Worm (Caenorhabditis elegans) whole organism, mixed stage, embryonic: ENCODE measurements around the gene gldi-9.

ENCODE experiments used
- M03D4.4 ChIP-seq: sonication (generic microtip); optimal IDR thresholded peaks from 2 replicates; lab custom pipeline; 2017; ENCODE audit warnings: mild to moderate bottlenecking, missing genetic modification characterization, missing compliant biosample characterization
- bed-3 ChIP-seq: fragments of 200-800 bp; sonication (Bioruptor generic); optimal IDR thresholded peaks from 3 replicates; lab custom pipeline; 2018; ENCODE audit warnings: mild to moderate bottlenecking, missing genetic modification characterization, moderate library complexity, missing compliant biosample characterization
- blmp-1 ChIP-seq: fragments of 150-350 bp; optimal IDR thresholded peaks from 2 replicates; lab custom pipeline; 2014; ENCODE audit warnings: missing biosample characterization, missing genetic modification characterization
- ceh-39 ChIP-seq: fragments of 150-350 bp; optimal IDR thresholded peaks from 2 replicates; lab custom pipeline; 2014; ENCODE audit warnings: missing biosample characterization, missing genetic modification characterization
- ceh-43 ChIP-seq: fragments of 200-800 bp; sonication (Bioruptor generic); optimal IDR thresholded peaks from 2 replicates; lab custom pipeline; 2018; ENCODE audit warnings: mild to moderate bottlenecking, missing genetic modification characterization, moderate library complexity, missing compliant biosample characterization
- ceh-83 ChIP-seq: fragments of 200-800 bp; sonication (Bioruptor generic); optimal IDR thresholded peaks from 2 replicates; lab custom pipeline; 2018; ENCODE audit warnings: mild to moderate bottlenecking, missing genetic modification characterization, missing compliant biosample characterization
- ces-1 ChIP-seq: fragments of 150-350 bp; optimal IDR thresholded peaks from 2 replicates; lab custom pipeline; 2014; ENCODE audit warnings: missing biosample characterization, missing genetic modification reagents, missing genetic modification characterization
- cnd-1 ChIP-seq: fragments of 200-800 bp; sonication (Bioruptor generic); optimal IDR thresholded peaks from 2 replicates; lab custom pipeline; 2018; ENCODE audit warnings: mild to moderate bottlenecking, missing genetic modification characterization, missing compliant biosample characterization
- elt-1 ChIP-seq: sonication (generic microtip); optimal IDR thresholded peaks from 2 replicates; lab custom pipeline; 2017; ENCODE audit warnings: missing genetic modification characterization, mild to moderate bottlenecking, missing compliant biosample characterization, antibody characterized with exemption, moderate library complexity, borderline replicate concordance; ENCODE audit not compliant: insufficient read depth
- elt-3 ChIP-seq: fragments of 150-350 bp; optimal IDR thresholded peaks from 2 replicates; lab custom pipeline; 2014; ENCODE audit warnings: missing biosample characterization, missing genetic modification characterization
- flh-1 ChIP-seq: fragments of 200-800 bp; sonication (Bioruptor generic); optimal IDR thresholded peaks from 2 replicates; lab custom pipeline; 2018; ENCODE audit warnings: mild to moderate bottlenecking, missing genetic modification characterization, moderate library complexity, missing compliant biosample characterization
- ham-2 ChIP-seq: fragments of 200-800 bp; sonication (Bioruptor generic); optimal IDR thresholded peaks from 2 replicates; lab custom pipeline; 2018; ENCODE audit warnings: mild to moderate bottlenecking, missing genetic modification characterization, missing compliant biosample characterization
- hlh-1 ChIP-seq: fragments of 150-350 bp; optimal IDR thresholded peaks from 2 replicates; lab custom pipeline; 2014; ENCODE audit warnings: missing biosample characterization, missing genetic modification reagents, missing genetic modification characterization
- lin-13 ChIP-seq: fragments of 150-350 bp; optimal IDR thresholded peaks from 2 replicates; lab custom pipeline; 2014; ENCODE audit warnings: missing biosample characterization, missing genetic modification characterization
- lsy-2 ChIP-seq: fragments of 150-350 bp; optimal IDR thresholded peaks from 2 replicates; lab custom pipeline; 2014; ENCODE audit warnings: missing biosample characterization, missing genetic modification characterization
- mab-5 ChIP-seq: fragments of 150-350 bp; optimal IDR thresholded peaks from 2 replicates; lab custom pipeline; 2014; ENCODE audit warnings: missing biosample characterization, missing genetic modification characterization
- mep-1 ChIP-seq: fragments of 150-350 bp; optimal IDR thresholded peaks from 2 replicates; lab custom pipeline; 2017; ENCODE audit warnings: missing biosample characterization, missing genetic modification reagents, missing genetic modification characterization, inconsistent platforms
- mls-2 ChIP-seq: sonication (generic microtip); optimal IDR thresholded peaks from 2 replicates; lab custom pipeline; 2016; ENCODE audit warnings: mild to moderate bottlenecking, missing genetic modification characterization, moderate library complexity, missing compliant biosample characterization
- nhr-12 ChIP-seq: fragments of 150-350 bp; optimal IDR thresholded peaks from 2 replicates; lab custom pipeline; 2014; ENCODE audit warnings: missing biosample characterization, missing genetic modification characterization
- nhr-2 ChIP-seq: fragments of 150-350 bp; optimal IDR thresholded peaks from 2 replicates; lab custom pipeline; 2014; ENCODE audit warnings: missing biosample characterization, missing genetic modification characterization
- nhr-237 ChIP-seq: fragments of 150-350 bp; optimal IDR thresholded peaks from 2 replicates; lab custom pipeline; 2014; ENCODE audit warnings: missing biosample characterization, missing genetic modification characterization
- nhr-28 ChIP-seq: fragments of 150-350 bp; optimal IDR thresholded peaks from 2 replicates; lab custom pipeline; 2014; ENCODE audit warnings: missing biosample characterization, missing genetic modification characterization
- nhr-76 ChIP-seq: sonication (generic microtip); optimal IDR thresholded peaks from 2 replicates; lab custom pipeline; 2017; ENCODE audit warnings: missing biosample characterization, missing genetic modification characterization
- pha-4 ChIP-seq: fragments of 150-350 bp; optimal IDR thresholded peaks from 2 replicates; lab custom pipeline; 2018; ENCODE audit warnings: missing biosample characterization, missing genetic modification reagents, missing genetic modification characterization
- sem-2 ChIP-seq: fragments of 200-800 bp; sonication (Bioruptor generic); optimal IDR thresholded peaks from 2 replicates; lab custom pipeline; 2018; ENCODE audit warnings: mild to moderate bottlenecking, missing genetic modification characterization, missing compliant biosample characterization
- snpc-4 ChIP-seq: fragments of 150-350 bp; optimal IDR thresholded peaks from 2 replicates; lab custom pipeline; 2014; ENCODE audit warnings: missing biosample characterization, missing genetic modification characterization
- tbx-8 ChIP-seq: fragments of 200-800 bp; sonication (Bioruptor generic); optimal IDR thresholded peaks from 2 replicates; lab custom pipeline; 2018; ENCODE audit warnings: mild to moderate bottlenecking, missing genetic modification characterization, moderate library complexity, missing compliant biosample characterization
- unc-120 ChIP-seq: sonication (generic microtip); optimal IDR thresholded peaks from 2 replicates; lab custom pipeline; 2017; ENCODE audit warnings: missing genetic modification characterization, missing compliant biosample characterization; ENCODE audit not compliant: poor library complexity, severe bottlenecking
- unc-39 ChIP-seq: fragments of 150-350 bp; optimal IDR thresholded peaks from 2 replicates; lab custom pipeline; 2014; ENCODE audit warnings: missing biosample characterization, missing genetic modification characterization
- unc-62 ChIP-seq: fragments of 150-350 bp; optimal IDR thresholded peaks from 2 replicates; lab custom pipeline; 2014; ENCODE audit warnings: missing biosample characterization, missing genetic modification reagents, missing genetic modification characterization
- zip-8 ChIP-seq: fragments of 150-350 bp; optimal IDR thresholded peaks from 2 replicates; lab custom pipeline; 2014; ENCODE audit warnings: missing biosample characterization, missing genetic modification characterization
- ztf-11 ChIP-seq: fragments of 150-350 bp; optimal IDR thresholded peaks from 2 replicates; lab custom pipeline; 2014; ENCODE audit warnings: missing biosample characterization, missing genetic modification characterization

Gene gldi-9

DNA sequence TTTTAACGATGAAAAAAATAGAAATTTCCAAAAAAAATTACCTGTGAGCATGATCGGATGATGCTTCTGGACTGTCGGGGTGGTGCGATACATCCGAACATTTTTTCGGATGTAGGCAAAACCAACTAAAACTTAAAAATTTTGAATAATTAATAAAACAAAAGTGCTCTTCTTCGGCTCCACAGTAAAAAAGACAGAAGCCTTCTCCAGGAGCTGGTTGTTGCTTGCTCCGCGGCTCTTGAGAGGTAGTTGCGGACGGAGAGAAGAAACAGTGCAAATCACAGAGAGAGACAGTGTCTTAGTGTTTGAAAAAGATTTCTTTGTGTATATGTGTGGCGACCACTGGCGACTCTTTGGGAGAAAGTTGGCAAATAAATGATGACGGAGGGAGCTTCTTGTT, at the start of gene gldi-9:
TSS of gene gldi-9 (minus strand) at position 101 of the 400 bp plus-strand sequence.
- TF ChIP-seq nhr-237 (tag; lab: Kevin White, UChicago) (no peak), hlh-1 (tag; lab: Kevin White, UChicago) (no peak), flh-1 (GFP tag; lab: Kevin White, UChicago) (no peak), bed-3 (GFP tag; lab: Kevin White, UChicago) (no peak), ceh-83 (no peak), ham-2 (GFP tag; lab: Kevin White, UChicago) (no peak), M03D4.4 (no peak), ces-1 (GFP tag; lab: Kevin White, UChicago) (no peak), nhr-28 (tag; lab: Kevin White, UChicago) (no peak), nhr-2 (tag; lab: Kevin White, UChicago) (no peak), snpc-4 (tag; lab: Kevin White, UChicago) (no peak), unc-39 (tag; lab: Kevin White, UChicago) (no peak), blmp-1 (tag; lab: Kevin White, UChicago) (no peak)

- TF ChIP-seq unc-62 (GFP tag; lab: Kevin White, UChicago) (no peak), tbx-8 (no peak), elt-3 (no peak), lsy-2 (tag; lab: Kevin White, UChicago) (peak; percentile 1), ceh-43 (no peak), ces-1 (GFP tag; lab: Kevin White, UChicago) (peak; percentile 66), nhr-2 (tag; lab: Kevin White, UChicago) (no peak), nhr-237 (tag; lab: Kevin White, UChicago) (peak; percentile 35), hlh-1 (tag; lab: Kevin White, UChicago) (no peak), sem-2 (GFP tag; lab: Kevin White, UChicago) (no peak), ceh-39 (tag; lab: Kevin White, UChicago) (no peak), bed-3 (GFP tag; lab: Kevin White, UChicago) (no peak)
These were observed 48.9 kb upstream of the gldi-9 start, which contains the start of gene Y71H2AM.3 for ce11 chrIII:2805084-2805483. TSS of gene Y71H2AM.3 (plus strand) at chrIII:2805430.

- TF ChIP-seq tbx-8 (no peak), nhr-12 (no peak), blmp-1 (tag; lab: Kevin White, UChicago) (no peak), zip-8 (tag; lab: Kevin White, UChicago) (no peak), M03D4.4 (no peak), flh-1 (GFP tag; lab: Kevin White, UChicago) (no peak), nhr-28 (tag; lab: Kevin White, UChicago) (no peak), lsy-2 (tag; lab: Kevin White, UChicago) (no peak), ceh-83 (no peak), nhr-76 (tag; lab: Kevin White, UChicago) (no peak), unc-39 (tag; lab: Kevin White, UChicago) (no peak), sem-2 (GFP tag; lab: Kevin White, UChicago) (no peak), mep-1 (tag; lab: Kevin White, UChicago) (no peak), unc-120 (tag; lab: Kevin White, UChicago) (no peak), elt-1 (tag; lab: Kevin White, UChicago) (no peak), nhr-2 (tag; lab: Kevin White, UChicago) (peak; percentile 49), unc-62 (GFP tag; lab: Kevin White, UChicago) (peak; percentile 17), ztf-11 (tag; lab: Kevin White, UChicago) (no peak), lin-13 (no peak), pha-4 (tag; lab: Kevin White, UChicago) (peak; percentile 34), ceh-43 (no peak), snpc-4 (tag; lab: Kevin White, UChicago) (no peak), mab-5 (tag; lab: Kevin White, UChicago) (no peak)
These were observed 48.3 kb upstream of the gldi-9 start for ce11 chrIII:2804461-2804860.

ce11 chrIII:2801800-2802515, 45.8 kb upstream of the gldi-9 start, which contains the start of the genes twk-45 and Y71H2AM.25:
TSS of gene twk-45 (minus strand) at chrIII:2801900.
TSS of gene Y71H2AM.25 (plus strand) at chrIII:2802465.
- TF ChIP-seq snpc-4 (tag; lab: Kevin White, UChicago) = no peak
- TF ChIP-seq zip-8 (tag; lab: Kevin White, UChicago) = no peak
- TF ChIP-seq sem-2 (GFP tag; lab: Kevin White, UChicago) = no peak
- TF ChIP-seq elt-3 = no peak
- no peak for TF ChIP-seq unc-62 (GFP tag; lab: Kevin White, UChicago)
- TF ChIP-seq mab-5 (tag; lab: Kevin White, UChicago) = no peak
- TF ChIP-seq lsy-2 (tag; lab: Kevin White, UChicago) = no peak
- no peak for TF ChIP-seq ces-1 (GFP tag; lab: Kevin White, UChicago)
- no peak for TF ChIP-seq tbx-8
- no peak for TF ChIP-seq mls-2 (tag; lab: Kevin White, UChicago)
- no peak for TF ChIP-seq nhr-76 (tag; lab: Kevin White, UChicago)
- no peak for TF ChIP-seq cnd-1 (tag; lab: Kevin White, UChicago)
- TF ChIP-seq flh-1 (GFP tag; lab: Kevin White, UChicago) = no peak
- no peak for TF ChIP-seq ceh-83
- no peak for TF ChIP-seq nhr-2 (tag; lab: Kevin White, UChicago)
- TF ChIP-seq nhr-12 = no peak
- TF ChIP-seq unc-39 (tag; lab: Kevin White, UChicago) = no peak
- TF ChIP-seq ham-2 (GFP tag; lab: Kevin White, UChicago) = no peak
- no peak for TF ChIP-seq nhr-237 (tag; lab: Kevin White, UChicago)
